Worm (Caenorhabditis elegans) whole organism, midembryonic: ENCODE results near the gene cyp-33E1.

Source experiments
- T22C8.4 ChIP-seq: fragments of 200-800 bp; sonication (Bioruptor generic); IDR thresholded peaks from 2 replicates; pipeline ENCODE4 v1.3.6; 2022; ENCODE audit warnings: missing genetic modification characterization, missing compliant biosample characterization
- cog-1 ChIP-seq: sonication (generic microtip); optimal IDR thresholded peaks from 2 replicates; lab custom pipeline; 2016; ENCODE audit warnings: missing genetic modification characterization, missing compliant biosample characterization
- flt-1 ChIP-seq: fragments of 200-800 bp; sonication (Bioruptor generic); IDR thresholded peaks from 2 replicates; pipeline ENCODE4 v1.3.6; 2022; ENCODE audit warnings: missing genetic modification characterization, missing compliant biosample characterization
- klf-2 ChIP-seq: fragments of 200-800 bp; sonication (Bioruptor generic); conservative IDR thresholded peaks from 2 replicates; pipeline ENCODE4 v1.3.6; 2022; ENCODE audit warnings: missing genetic modification reagents, missing genetic modification characterization, missing compliant biosample characterization
- med-1 ChIP-seq: sonication (generic microtip); optimal IDR thresholded peaks from 2 replicates; lab custom pipeline; 2017; ENCODE audit warnings: missing genetic modification characterization, mild to moderate bottlenecking, missing compliant biosample characterization, antibody characterized with exemption, missing genetic modification reagents; ENCODE audit not compliant: insufficient read depth
- ref-1 ChIP-seq: fragments of 200-800 bp; sonication (Bioruptor generic); conservative IDR thresholded peaks from 2 replicates; pipeline ENCODE4 v1.3.6; 2022; ENCODE audit warnings: missing genetic modification reagents, missing genetic modification characterization, missing compliant biosample characterization
- tab-1 ChIP-seq: fragments of 200-800 bp; sonication (Bioruptor generic); IDR thresholded peaks from 2 replicates; pipeline ENCODE4 v1.3.6; 2022; ENCODE audit warnings: missing genetic modification characterization, missing compliant biosample characterization
- ztf-23 ChIP-seq: fragments of 200-800 bp; sonication (Bioruptor generic); IDR thresholded peaks from 2 replicates; pipeline ENCODE4 v1.3.6; 2022; ENCODE audit warnings: missing genetic modification reagents, missing genetic modification characterization, missing compliant biosample characterization
- ztf-29 ChIP-seq: fragments of 200-800 bp; sonication (Bioruptor generic); IDR thresholded peaks from 2 replicates; pipeline ENCODE4 v1.3.6; 2022; ENCODE audit warnings: missing genetic modification reagents, missing genetic modification characterization, missing compliant biosample characterization

Gene cyp-33E1

ce11 chrIV:8597504-8597903 lies 50.9 kb downstream of the cyp-33E1 start:
- TF ChIP-seq ztf-23 (GFP tag; lab: Robert Waterston, UW) (no peak), cog-1 (tag; lab: Kevin White, UChicago) (no peak), ztf-29 (no peak), klf-2 (GFP tag; lab: Robert Waterston, UW) (no peak)

DNA sequence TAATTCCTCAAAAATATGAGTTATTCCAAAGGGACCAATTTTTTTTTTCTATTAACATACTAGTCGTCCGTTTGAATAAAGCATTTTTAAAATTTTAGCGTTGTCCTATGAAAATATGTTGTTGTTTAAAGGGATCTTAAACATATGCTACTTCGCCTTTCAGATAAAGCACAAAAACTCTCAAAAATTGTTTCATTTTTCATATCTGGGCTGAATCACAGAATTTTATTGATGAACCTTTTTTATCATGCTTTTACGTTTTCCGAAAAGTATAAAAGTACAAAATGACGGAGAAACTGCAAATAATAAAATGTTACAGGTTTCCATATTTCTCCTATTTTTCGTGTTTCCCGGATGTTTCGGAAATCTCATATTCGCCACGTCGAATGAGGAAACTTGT lies 52.6 kb downstream of the cyp-33E1 start, which contains the start of gene clec-181:
Gene clec-181, plus strand, starts transcription at position 301 of the 400 bp plus-strand sequence.
- TF ChIP-seq ztf-23 (GFP tag; lab: Robert Waterston, UW): no peak
- no peak for TF ChIP-seq T22C8.4 (GFP tag; lab: Robert Waterston, UW)
- no peak for TF ChIP-seq tab-1 (GFP tag; lab: Robert Waterston, UW)
- TF ChIP-seq ref-1 (GFP tag; lab: Robert Waterston, UW): no peak
- no peak for TF ChIP-seq klf-2 (GFP tag; lab: Robert Waterston, UW)
- no peak for TF ChIP-seq cog-1 (tag; lab: Kevin White, UChicago)
- TF ChIP-seq ztf-29: no peak
- TF ChIP-seq flt-1 (GFP tag; lab: Robert Waterston, UW): no peak
- no peak for TF ChIP-seq med-1 (GFP tag; lab: Kevin White, UChicago)
